Worm (Caenorhabditis elegans): Measurements from ENCODE around the gene C08B6.8.

- no peak for TF ChIP-seq ceh-18 (tag; optimal IDR thresholded peaks at IDR 0.05)
- no peak for TF ChIP-seq pha-2 (tag; optimal IDR thresholded peaks at IDR 0.05)
- TF ChIP-seq lin-11 (tag; optimal IDR thresholded peaks at IDR 0.05), result no peak
- TF ChIP-seq ceh-34 (tag; optimal IDR thresholded peaks at IDR 0.05), result no peak
- TF ChIP-seq ama-1 (optimal IDR thresholded peaks at IDR 0.05), result no peak
- TF ChIP-seq nfya-1 (tag; optimal IDR thresholded peaks at IDR 0.05), result no peak
- no peak for TF ChIP-seq elt-2 (tag; optimal IDR thresholded peaks at IDR 0.05)
- TF ChIP-seq odd-2 (tag; optimal IDR thresholded peaks at IDR 0.05), result no peak
- TF ChIP-seq sdc-2 (tag; optimal IDR thresholded peaks at IDR 0.05), result no peak
- TF ChIP-seq nhr-11 (tag; optimal IDR thresholded peaks at IDR 0.05), result no peak
- no peak for TF ChIP-seq T23F11.4 (GFP tag; optimal IDR thresholded peaks at IDR 0.05)
- TF ChIP-seq hlh-30 (tag; optimal IDR thresholded peaks at IDR 0.05; ENCODE audit: insufficient read depth), result no peak
Observed at ce11 chrV:10133277-10133676, 1.2 kb upstream of the C08B6.8 start.
